Fruit fly (Drosophila melanogaster) whole organism, embryonic: ENCODE measurements around the gene CG7675.

Experiments used
- Antp ChIP-seq: fragments of 200-800 bp; sonication (Bioruptor generic); optimal IDR thresholded peaks from 3 replicates; lab custom pipeline; 2016; ENCODE audit warnings: missing biosample characterization, missing genetic modification characterization
- Bgb ChIP-seq: fragments of 200-800 bp; sonication (Bioruptor generic); IDR thresholded peaks from 2 replicates; pipeline ENCODE4 v1.3.6; 2022; ENCODE audit warnings: missing biosample characterization, missing genetic modification characterization; ENCODE audit not compliant: partially characterized antibody
- CG10565 ChIP-seq: fragments of 200-800 bp; sonication (Bioruptor generic); optimal IDR thresholded peaks from 3 replicates; lab custom pipeline; 2016; ENCODE audit warnings: missing biosample characterization, mild to moderate bottlenecking, missing genetic modification characterization
- CG10959 ChIP-seq: fragments of 200-800 bp; sonication (Bioruptor generic); IDR thresholded peaks from 2 replicates; pipeline ENCODE4 v1.3.6; 2022; ENCODE audit warnings: missing biosample characterization, missing genetic modification characterization
- CG11085 ChIP-seq: fragments of 200-800 bp; sonication (Bioruptor generic); IDR thresholded peaks from 2 replicates; pipeline ENCODE4 v1.3.6; 2022; ENCODE audit warnings: missing biosample characterization, missing genetic modification characterization
- CG11398 ChIP-seq: fragments of 200-800 bp; sonication (Bioruptor generic); optimal IDR thresholded peaks from 2 replicates; lab custom pipeline; 2016; ENCODE audit warnings: missing biosample characterization, missing genetic modification characterization
- CG11504 ChIP-seq: fragments of 200-800 bp; sonication (Bioruptor generic); optimal IDR thresholded peaks from 3 replicates; lab custom pipeline; 2019; ENCODE audit warnings: missing biosample characterization, mild to moderate bottlenecking, missing genetic modification characterization, moderate library complexity
- CG12071 ChIP-seq: fragments of 200-800 bp; sonication (Bioruptor generic); optimal IDR thresholded peaks from 3 replicates; lab custom pipeline; 2018; ENCODE audit warnings: missing biosample characterization, mild to moderate bottlenecking, missing genetic modification characterization
- CG12236 ChIP-seq: fragments of 200-800 bp; sonication (Bioruptor generic); optimal IDR thresholded peaks from 2 replicates; lab custom pipeline; 2016; ENCODE audit warnings: missing biosample characterization, missing genetic modification characterization
- CG13296 ChIP-seq: fragments of 200-800 bp; sonication (Bioruptor generic); optimal IDR thresholded peaks from 3 replicates; lab custom pipeline; 2018; ENCODE audit warnings: missing biosample characterization, mild to moderate bottlenecking, missing genetic modification characterization
- CG15073 ChIP-seq: fragments of 200-800 bp; sonication (Bioruptor generic); optimal IDR thresholded peaks from 2 replicates; lab custom pipeline; 2016; ENCODE audit warnings: missing biosample characterization, missing genetic modification characterization
- CG16813 ChIP-seq: fragments of 200-800 bp; sonication (Bioruptor generic); IDR thresholded peaks from 3 replicates; pipeline ENCODE4 v1.3.6; 2022; ENCODE audit warnings: missing biosample characterization, missing genetic modification characterization; ENCODE audit not compliant: partially characterized antibody
- CG17829 ChIP-seq: fragments of 200-800 bp; optimal IDR thresholded peaks from 2 replicates; lab custom pipeline; 2019; ENCODE audit warnings: missing biosample characterization, mild to moderate bottlenecking, missing genetic modification characterization, moderate library complexity
- CG18764 ChIP-seq: fragments of 200-800 bp; sonication (Bioruptor generic); optimal IDR thresholded peaks from 3 replicates; lab custom pipeline; 2016; ENCODE audit warnings: missing biosample characterization, missing genetic modification characterization
- CG4424 ChIP-seq: fragments of 200-800 bp; sonication (Bioruptor generic); optimal IDR thresholded peaks from 3 replicates; lab custom pipeline; 2016; ENCODE audit warnings: missing biosample characterization, missing genetic modification characterization
- CG4854 ChIP-seq: fragments of 200-800 bp; sonication (Bioruptor generic); optimal IDR thresholded peaks from 2 replicates; lab custom pipeline; 2016; ENCODE audit warnings: missing biosample characterization, missing genetic modification characterization, inconsistent platforms
- CG5245 ChIP-seq: fragments of 200-800 bp; sonication (Bioruptor generic); optimal IDR thresholded peaks from 3 replicates; lab custom pipeline; 2016; ENCODE audit warnings: missing biosample characterization, missing genetic modification characterization
- CG6272 ChIP-seq: fragments of 200-800 bp; sonication (Bioruptor generic); IDR thresholded peaks from 2 replicates; pipeline ENCODE4 v1.3.6; 2022; ENCODE audit warnings: missing biosample characterization, missing genetic modification characterization
- CG7839 ChIP-seq: fragments of 200-800 bp; sonication (Bioruptor generic); optimal IDR thresholded peaks from 3 replicates; lab custom pipeline; 2018; ENCODE audit warnings: missing biosample characterization, mild to moderate bottlenecking, missing genetic modification characterization, moderate library complexity
- CG9932 ChIP-seq: fragments of 200-800 bp; sonication (Bioruptor generic); IDR thresholded peaks from 2 replicates; pipeline ENCODE4 v1.3.6; 2022; ENCODE audit warnings: missing biosample characterization, missing genetic modification characterization
- Dip3 ChIP-seq: fragments of 200-800 bp; sonication (Bioruptor generic); optimal IDR thresholded peaks from 3 replicates; lab custom pipeline; 2016; ENCODE audit warnings: missing biosample characterization, missing genetic modification characterization
- Elba2 ChIP-seq: fragments of 200-800 bp; sonication (Bioruptor generic); optimal IDR thresholded peaks from 3 replicates; lab custom pipeline; 2016; ENCODE audit warnings: missing biosample characterization, missing genetic modification characterization
- GATAe ChIP-seq: fragments of 200-800 bp; sonication (Bioruptor generic); conservative IDR thresholded peaks from 2 replicates; pipeline ENCODE4 v1.3.6; 2022; ENCODE audit warnings: missing biosample characterization, missing genetic modification characterization
- Neu2 ChIP-seq: fragments of 200-800 bp; sonication (Bioruptor generic); optimal IDR thresholded peaks from 3 replicates; lab custom pipeline; 2016; ENCODE audit warnings: missing biosample characterization, missing genetic modification characterization, borderline replicate concordance
- Pdp1 ChIP-seq, 2 experiments: fragments of 200-800 bp; sonication (Bioruptor generic); optimal IDR thresholded peaks; 3 replicates each; lab custom pipeline; 2016; ENCODE audit warnings: missing biosample characterization in 2 of 2, missing genetic modification characterization in 2 of 2, mild to moderate bottlenecking in 1 of 2, moderate library complexity in 1 of 2
- Poxn ChIP-seq: fragments of 200-800 bp; sonication (Bioruptor generic); IDR thresholded peaks from 2 replicates; pipeline ENCODE4 v1.3.6; 2022; ENCODE audit warnings: missing biosample characterization, missing genetic modification characterization
- Sin3A ChIP-seq: fragments of >200 bp; optimal IDR thresholded peaks from 2 replicates; lab custom pipeline; 2018
- bcd ChIP-seq: fragments of 200-800 bp; sonication (Bioruptor generic); optimal IDR thresholded peaks from 2 replicates; lab custom pipeline; 2017; ENCODE audit warnings: missing biosample characterization, mild to moderate bottlenecking, missing genetic modification characterization
- bigmax ChIP-seq: fragments of 200-800 bp; sonication (Bioruptor generic); optimal IDR thresholded peaks from 2 replicates; lab custom pipeline; 2018; ENCODE audit warnings: missing biosample characterization, mild to moderate bottlenecking, missing genetic modification characterization
- cato ChIP-seq: fragments of 200-800 bp; sonication (Bioruptor generic); optimal IDR thresholded peaks from 2 replicates; lab custom pipeline; 2016; ENCODE audit warnings: missing biosample characterization, missing genetic modification characterization, borderline replicate concordance
- caup ChIP-seq: fragments of 200-800 bp; sonication (Bioruptor generic); optimal IDR thresholded peaks from 3 replicates; lab custom pipeline; 2017; ENCODE audit warnings: missing biosample characterization, mild to moderate bottlenecking, missing genetic modification characterization, moderate library complexity; ENCODE audit not compliant: severe bottlenecking
- corto ChIP-seq: fragments of 200-800 bp; sonication (Bioruptor generic); optimal IDR thresholded peaks from 2 replicates; lab custom pipeline; 2016; ENCODE audit warnings: missing biosample characterization, mild to moderate bottlenecking, missing genetic modification characterization, moderate library complexity
- disco-r ChIP-seq: fragments of 200-800 bp; sonication (Bioruptor generic); optimal IDR thresholded peaks from 2 replicates; lab custom pipeline; 2016; ENCODE audit warnings: missing biosample characterization, missing genetic modification characterization
- dpn ChIP-seq, 2 experiments: fragments of 200-800 bp; sonication (Bioruptor generic); optimal IDR thresholded peaks; 3 replicates each; lab custom pipeline; 2016; ENCODE audit warnings: missing biosample characterization in 2 of 2, missing genetic modification characterization in 2 of 2
- eve ChIP-seq, 2 experiments: fragments of >200 bp; optimal IDR thresholded peaks; 2 replicates each; lab custom pipeline; 2017; ENCODE audit warnings: missing biosample characterization in 2 of 2, missing genetic modification characterization in 2 of 2
- fd3F ChIP-seq: fragments of 200-800 bp; sonication (Bioruptor generic); optimal IDR thresholded peaks from 2 replicates; lab custom pipeline; 2018; ENCODE audit warnings: missing biosample characterization, mild to moderate bottlenecking, missing genetic modification characterization, moderate library complexity
- gsb-n ChIP-seq: fragments of 200-800 bp; sonication (Bioruptor generic); optimal IDR thresholded peaks from 3 replicates; lab custom pipeline; 2018; ENCODE audit warnings: missing biosample characterization, mild to moderate bottlenecking, missing genetic modification characterization
- hkb ChIP-seq, 2 experiments: fragments of 200-800 bp in 1 of 2; fragments of >200 bp in 1 of 2; sonication (Bioruptor generic) in 1 of 2; IDR thresholded peaks in 1 of 2; optimal IDR thresholded peaks in 1 of 2; 2 replicates each; pipeline versions ENCODE4 v1.3.6 to Lab custom; 2017 to 2022; ENCODE audit warnings: missing biosample characterization in 1 of 2, missing genetic modification characterization in 1 of 2
- kah ChIP-seq: fragments of 200-800 bp; sonication (Bioruptor generic); optimal IDR thresholded peaks from 2 replicates; lab custom pipeline; 2018; ENCODE audit warnings: missing biosample characterization, mild to moderate bottlenecking, missing genetic modification characterization
- kay ChIP-seq: fragments of 200-800 bp; sonication (Bioruptor generic); optimal IDR thresholded peaks from 2 replicates; lab custom pipeline; 2016; ENCODE audit warnings: missing biosample characterization, missing genetic modification characterization
- klu ChIP-seq: fragments of 200-800 bp; sonication (Bioruptor generic); IDR thresholded peaks from 2 replicates; pipeline ENCODE4 v1.3.6; 2022; ENCODE audit warnings: missing biosample characterization, missing genetic modification characterization
- nerfin-2 ChIP-seq: fragments of 200-800 bp; sonication (Bioruptor generic); IDR thresholded peaks from 2 replicates; pipeline ENCODE4 v1.3.6; 2022; ENCODE audit warnings: missing biosample characterization, missing genetic modification characterization; ENCODE audit not compliant: partially characterized antibody
- pros ChIP-seq: fragments of 200-800 bp; sonication (Bioruptor generic); optimal IDR thresholded peaks from 3 replicates; lab custom pipeline; 2019; ENCODE audit warnings: missing biosample characterization, mild to moderate bottlenecking, missing genetic modification characterization, moderate library complexity
- sd ChIP-seq: fragments of 200-800 bp; sonication (Bioruptor generic); optimal IDR thresholded peaks from 3 replicates; lab custom pipeline; 2018; ENCODE audit warnings: missing biosample characterization, mild to moderate bottlenecking, missing genetic modification characterization, moderate library complexity
- sens ChIP-seq: fragments of 200-800 bp; sonication (Bioruptor generic); peaks from one replicate; lab custom pipeline; 2016; ENCODE audit warnings: missing biosample characterization, missing genetic modification characterization
- slou ChIP-seq: fragments of 200-800 bp; sonication (Bioruptor generic); optimal IDR thresholded peaks from 3 replicates; lab custom pipeline; 2016; ENCODE audit warnings: missing biosample characterization, missing genetic modification characterization
- trh ChIP-seq: fragments of 200-800 bp; sonication (Bioruptor generic); optimal IDR thresholded peaks from 2 replicates; lab custom pipeline; 2016; ENCODE audit warnings: missing biosample characterization, missing genetic modification characterization
- wek ChIP-seq: fragments of 200-800 bp; sonication (Bioruptor generic); optimal IDR thresholded peaks from 3 replicates; lab custom pipeline; 2018; ENCODE audit warnings: missing biosample characterization, mild to moderate bottlenecking, missing genetic modification characterization, moderate library complexity
- wor ChIP-seq: fragments of 200-800 bp; sonication (Bioruptor generic); IDR thresholded peaks from 2 replicates; pipeline ENCODE4 v1.3.6; 2022; ENCODE audit warnings: missing biosample characterization, missing genetic modification characterization

Gene CG7675

DNA sequence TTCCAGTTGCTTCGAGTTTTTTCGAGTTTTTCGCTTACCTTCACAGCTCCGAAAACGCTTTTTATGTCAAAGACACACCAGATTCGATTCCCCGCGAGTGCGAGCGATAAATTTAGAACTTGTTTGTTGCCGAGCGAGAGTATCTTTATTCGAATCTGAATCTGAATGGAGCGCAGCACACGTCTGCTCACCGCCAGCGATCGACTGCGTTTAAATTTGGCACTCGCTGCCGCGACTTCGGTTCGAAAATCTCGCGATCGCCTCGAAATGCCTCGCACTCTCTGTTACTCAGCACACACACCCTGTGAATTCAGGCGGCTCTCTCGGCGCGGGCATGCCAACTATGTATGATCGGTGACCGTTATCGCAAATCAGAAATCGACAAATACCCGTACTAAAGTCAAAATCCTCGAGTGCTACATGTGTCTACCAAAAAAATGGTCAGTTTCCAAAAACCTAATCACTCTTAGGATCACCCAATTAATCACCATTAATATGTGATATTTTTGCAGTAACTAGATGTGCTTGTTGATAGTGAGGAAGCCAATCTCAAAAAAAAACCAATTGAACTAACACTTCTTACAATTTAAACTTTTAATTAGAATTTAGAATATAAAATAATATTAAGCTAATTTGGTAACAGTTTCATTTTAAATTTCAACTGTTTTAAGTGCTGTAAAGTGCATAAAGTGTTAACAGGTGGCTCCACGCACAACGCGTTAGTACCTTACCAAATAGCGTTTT lies 18.1 kb upstream of the CG7675 start, which contains the start of gene Vha100-2 (continued):
- TF ChIP-seq fd3F (no peak), corto (GFP tag; lab: Kevin White, UChicago) (peak; percentile 14), pros (GFP tag; lab: Kevin White, UChicago) (no peak), CG11398 (GFP tag; lab: Kevin White, UChicago) (no peak), CG12071 (GFP tag; lab: Kevin White, UChicago) (peak; percentile 47), gsb-n (tag; lab: Kevin White, UChicago) (no peak), CG12236 (GFP tag; lab: Kevin White, UChicago) (no peak), kay (peak; percentile 37), CG9932 (GFP tag; lab: Robert Waterston, UW) (peak; percentile 60), CG4424 (peak; percentile 23), GATAe (GFP tag; lab: Robert Waterston, UW) (0 out of 2 replicates have a peak, but pooled peaks have one; percentile 18), Sin3A (lab: Kevin White, UChicago) (peak; percentile 52), CG7839 (peak; percentile 1), CG5245 (GFP tag; lab: Kevin White, UChicago) (no peak), Bgb (peak; percentile 66), nerfin-2 (GFP tag; lab: Robert Waterston, UW) (no peak), sd (tag; lab: Kevin White, UChicago) (peak; percentile 81), CG15073 (GFP tag; lab: Kevin White, UChicago) (no peak), CG16813 (GFP tag; lab: Robert Waterston, UW) (no peak), CG6272 (GFP tag; lab: Robert Waterston, UW) (no peak; the same call in 1 of the 2 replicates), dpn (GFP tag; optimal IDR thresholded peaks at IDR 0.05; lab: Kevin White, UChicago) (peak; percentile 3 to 18), Elba2 (GFP tag; lab: Kevin White, UChicago) (no peak), CG13296 (GFP tag; lab: Kevin White, UChicago) (peak; percentile 56), CG11085 (GFP tag; lab: Robert Waterston, UW) (peak; percentile 27; the same call in 1 of the 2 replicates), CG11504 (peak; percentile 40), sens (GFP tag; lab: Kevin White, UChicago) (peak; percentile 74), klu (GFP tag; lab: Robert Waterston, UW) (no peak), kah (peak; percentile 100), hkb (optimal IDR thresholded peaks at IDR 0.05; lab: Kevin White, UChicago) (no peak), hkb (GFP tag; IDR thresholded peaks at IDR 0.05; lab: Robert Waterston, UW) (peak; percentile 53), caup (peak; percentile 41), CG4854 (GFP tag; lab: Kevin White, UChicago) (no peak), wor (GFP tag; lab: Robert Waterston, UW) (no peak), Antp (GFP tag; lab: Kevin White, UChicago) (no peak), eve (GFP tag; optimal IDR thresholded peaks at IDR 0.05; lab: Kevin White, UChicago) (no peak), CG17829 (tag; lab: Kevin White, UChicago) (no peak), Neu2 (GFP tag; lab: Kevin White, UChicago) (no peak), CG10959 (GFP tag; lab: Robert Waterston, UW) (no peak), wek (GFP tag; lab: Kevin White, UChicago) (peak; percentile 91), bcd (peak; percentile 30), Pdp1 (GFP tag; optimal IDR thresholded peaks at IDR 0.05; lab: Kevin White, UChicago) (no peak), CG18764 (GFP tag; lab: Kevin White, UChicago) (no peak), Dip3 (GFP tag; lab: Kevin White, UChicago) (no peak), slou (no peak), trh (GFP tag; lab: Kevin White, UChicago) (no peak), CG10565 (GFP tag; lab: Kevin White, UChicago) (no peak), disco-r (GFP tag; lab: Kevin White, UChicago) (peak; percentile 48), cato (GFP tag; lab: Kevin White, UChicago) (no peak), bigmax (peak; percentile 3), Poxn (GFP tag; lab: Robert Waterston, UW) (no peak)
